Fruit fly (Drosophila melanogaster) whole organism, adult: ENCODE measurements around the gene Mcad.

Experiments used
- CG11617 ChIP-seq: fragments of 200-800 bp; sonication (Bioruptor generic); optimal IDR thresholded peaks from 2 replicates; lab custom pipeline; 2017; ENCODE audit warnings: mild to moderate bottlenecking, missing biosample characterization, missing genetic modification reagents, missing genetic modification characterization
- CG12768 ChIP-seq: fragments of 200-800 bp; sonication (Bioruptor generic); optimal IDR thresholded peaks from 2 replicates; lab custom pipeline; 2017; ENCODE audit warnings: missing biosample characterization, missing genetic modification characterization, mild to moderate bottlenecking, moderate library complexity, missing genetic modification reagents
- CG14711 ChIP-seq: fragments of 200-800 bp; sonication (Bioruptor generic); optimal IDR thresholded peaks from 2 replicates; lab custom pipeline; 2018; ENCODE audit warnings: missing biosample characterization, mild to moderate bottlenecking, missing genetic modification characterization, moderate library complexity
- CG1620 ChIP-seq: fragments of 200-800 bp; sonication (Bioruptor generic); optimal IDR thresholded peaks from 2 replicates; lab custom pipeline; 2016; ENCODE audit warnings: missing biosample characterization, missing genetic modification characterization
- CG33017 ChIP-seq: fragments of 200-800 bp; sonication (Bioruptor generic); optimal IDR thresholded peaks from 2 replicates; lab custom pipeline; 2018; ENCODE audit warnings: missing biosample characterization, mild to moderate bottlenecking, missing genetic modification characterization, moderate library complexity
- CG5204 ChIP-seq: fragments of 200-800 bp; sonication (Bioruptor generic); optimal IDR thresholded peaks from 2 replicates; lab custom pipeline; 2016; ENCODE audit warnings: missing biosample characterization, missing genetic modification characterization
- CG7045 ChIP-seq: fragments of 200-800 bp; sonication (Bioruptor generic); optimal IDR thresholded peaks from 2 replicates; lab custom pipeline; 2017; ENCODE audit warnings: missing biosample characterization, mild to moderate bottlenecking, missing genetic modification characterization
- CG7101 ChIP-seq: fragments of 200-800 bp; sonication (Bioruptor generic); optimal IDR thresholded peaks from 2 replicates; lab custom pipeline; 2018; ENCODE audit warnings: missing biosample characterization, mild to moderate bottlenecking, missing genetic modification characterization, moderate library complexity
- Clk ChIP-seq: fragments of 200-800 bp; sonication (Bioruptor generic); optimal IDR thresholded peaks from 2 replicates; lab custom pipeline; 2017; ENCODE audit warnings: missing biosample characterization, missing genetic modification characterization
- Crg-1 ChIP-seq: fragments of 200-800 bp; sonication (Bioruptor generic); optimal IDR thresholded peaks from 2 replicates; lab custom pipeline; 2016; ENCODE audit warnings: missing biosample characterization, missing genetic modification characterization
- Hr96 ChIP-seq: fragments of 200-800 bp; sonication (Bioruptor generic); optimal IDR thresholded peaks from 2 replicates; lab custom pipeline; 2016; ENCODE audit warnings: missing biosample characterization, missing genetic modification characterization
- Mnt ChIP-seq: fragments of 200-800 bp; sonication (Bioruptor generic); optimal IDR thresholded peaks from 2 replicates; lab custom pipeline; 2016; ENCODE audit warnings: missing biosample characterization, mild to moderate bottlenecking, missing genetic modification characterization
- bab1 ChIP-seq: fragments of 200-800 bp; sonication (Bioruptor generic); optimal IDR thresholded peaks from 3 replicates; lab custom pipeline; 2019; ENCODE audit warnings: missing biosample characterization, mild to moderate bottlenecking, missing genetic modification characterization, moderate library complexity
- cic ChIP-seq: fragments of 200-800 bp; sonication (Bioruptor generic); optimal IDR thresholded peaks from 2 replicates; lab custom pipeline; 2017; ENCODE audit warnings: missing biosample characterization, mild to moderate bottlenecking, missing genetic modification characterization, moderate library complexity
- cnc ChIP-seq, 2 experiments: fragments of >200 bp; optimal IDR thresholded peaks; 2 replicates each; lab custom pipeline; 2017
- kay ChIP-seq: fragments of 200-800 bp; sonication (Bioruptor generic); peaks from one replicate; lab custom pipeline; 2016; ENCODE audit warnings: missing biosample characterization, missing genetic modification characterization, borderline replicate concordance
- ovo ChIP-seq: fragments of 200-800 bp; sonication (Bioruptor generic); optimal IDR thresholded peaks from 2 replicates; lab custom pipeline; 2016; ENCODE audit warnings: missing biosample characterization, missing genetic modification characterization
- pad ChIP-seq: fragments of 200-800 bp; sonication (Bioruptor generic); optimal IDR thresholded peaks from 3 replicates; lab custom pipeline; 2017; ENCODE audit warnings: missing biosample characterization, missing genetic modification characterization, mild to moderate bottlenecking, moderate library complexity, missing genetic modification reagents
- tj ChIP-seq: fragments of 200-800 bp; sonication (Bioruptor generic); optimal IDR thresholded peaks from 3 replicates; lab custom pipeline; 2017; ENCODE audit warnings: missing biosample characterization, mild to moderate bottlenecking, missing genetic modification characterization, moderate library complexity
- toe ChIP-seq: fragments of 200-800 bp; sonication (Bioruptor generic); optimal IDR thresholded peaks from 2 replicates; lab custom pipeline; 2016; ENCODE audit warnings: missing biosample characterization, missing genetic modification characterization

The Mcad gene

DNA sequence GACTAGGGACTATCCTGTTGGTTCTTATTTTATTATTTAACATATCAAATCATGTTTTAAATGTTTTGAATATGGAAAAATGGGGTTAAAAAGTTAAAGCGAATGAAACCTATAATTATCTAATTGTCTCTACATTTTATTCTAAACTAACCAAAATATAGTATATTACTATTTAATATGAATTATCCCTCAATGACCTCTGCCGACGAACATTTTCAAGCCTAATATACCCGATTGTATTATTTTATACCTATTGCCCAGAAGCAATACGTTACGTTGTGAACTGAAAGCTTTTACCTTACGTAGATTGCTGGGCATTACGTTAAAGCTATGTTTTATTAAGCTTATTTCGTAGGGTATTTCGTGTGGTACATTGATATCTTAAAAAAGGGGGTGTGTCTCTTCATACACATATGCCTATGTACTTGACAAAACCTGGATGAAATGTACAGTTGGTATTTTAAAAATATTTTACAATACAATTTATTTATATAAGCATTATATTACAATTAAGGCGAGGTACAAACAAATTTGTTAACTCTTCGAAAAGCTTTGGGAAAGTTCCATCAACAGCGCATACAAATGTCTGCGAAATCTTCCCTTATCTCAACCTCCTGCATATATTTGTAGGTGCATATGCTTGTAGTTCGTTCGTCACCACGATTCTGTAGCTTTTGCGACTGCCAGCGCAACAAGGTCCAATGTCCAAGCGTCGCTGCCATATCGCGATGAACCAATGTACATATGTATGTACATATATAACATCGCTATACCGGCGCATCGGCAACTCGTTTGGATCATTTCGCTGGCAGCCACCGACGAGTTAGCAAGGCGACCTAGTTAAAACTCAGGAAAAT lies at the start of gene Mcad:
TSS of gene Mcad (plus strand) at position 790 of the 857 bp plus-strand sequence.
- TF ChIP-seq Crg-1 (GFP tag; lab: Kevin White, UChicago) (peak; percentile 44), CG5204 (GFP tag; lab: Kevin White, UChicago) (peak; percentile 65), CG14711 (tag; lab: Kevin White, UChicago) (peak; percentile 83), CG1620 (GFP tag; lab: Kevin White, UChicago) (peak; percentile 56), CG7045 (peak; percentile 88), kay (peak; percentile 97), CG12768 (peak; percentile 96), Hr96 (GFP tag; lab: Kevin White, UChicago) (peak; percentile 45), Clk (peak; percentile 74), pad (peak; percentile 75), cic (peak; percentile 83), bab1 (GFP tag; lab: Kevin White, UChicago) (peak; percentile 95), CG33017 (peak; percentile 94), CG7101 (peak; percentile 93), toe (peak; percentile 80), tj (peak; percentile 79), cnc (optimal IDR thresholded peaks at IDR 0.05; lab: Kevin White, UChicago) (no peak), Mnt (GFP tag; lab: Kevin White, UChicago) (peak; percentile 76), CG11617 (GFP tag; lab: Kevin White, UChicago) (peak; percentile 91), ovo (GFP tag; lab: Kevin White, UChicago) (peak; percentile 28)

DNA sequence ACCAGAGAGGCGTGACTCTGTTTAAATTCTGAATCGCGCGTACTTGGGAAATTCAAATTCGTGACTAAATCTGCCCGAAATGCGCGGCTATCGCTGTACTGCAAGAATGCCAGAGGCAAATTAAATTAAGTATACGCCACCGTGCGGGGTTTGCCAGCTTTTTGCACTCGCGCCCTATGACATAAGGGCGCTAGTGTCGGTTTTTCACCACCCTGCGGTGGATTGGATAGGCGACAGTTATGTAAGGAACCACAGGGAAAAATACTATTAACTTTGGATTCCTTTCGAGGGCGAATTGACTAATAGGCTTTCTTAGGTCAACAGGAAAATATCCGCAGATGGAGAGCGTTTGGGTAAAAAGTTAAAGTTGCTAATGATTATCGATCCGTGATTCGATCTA lies 23.6 kb upstream of the Mcad start, which contains the start of gene CG44195:
TSS of gene CG44195 (minus strand) at position 101 of the 400 bp plus-strand sequence.
- TF ChIP-seq CG14711 (tag; lab: Kevin White, UChicago) (no peak), cic (no peak), CG33017 (no peak), pad (no peak), CG7101 (no peak), CG5204 (GFP tag; lab: Kevin White, UChicago) (no peak), ovo (GFP tag; lab: Kevin White, UChicago) (no peak), CG11617 (GFP tag; lab: Kevin White, UChicago) (no peak), cnc (optimal IDR thresholded peaks at IDR 0.05; lab: Kevin White, UChicago) (no peak), CG12768 (no peak), bab1 (GFP tag; lab: Kevin White, UChicago) (no peak), tj (no peak), Hr96 (GFP tag; lab: Kevin White, UChicago) (no peak), CG7045 (no peak)

DNA sequence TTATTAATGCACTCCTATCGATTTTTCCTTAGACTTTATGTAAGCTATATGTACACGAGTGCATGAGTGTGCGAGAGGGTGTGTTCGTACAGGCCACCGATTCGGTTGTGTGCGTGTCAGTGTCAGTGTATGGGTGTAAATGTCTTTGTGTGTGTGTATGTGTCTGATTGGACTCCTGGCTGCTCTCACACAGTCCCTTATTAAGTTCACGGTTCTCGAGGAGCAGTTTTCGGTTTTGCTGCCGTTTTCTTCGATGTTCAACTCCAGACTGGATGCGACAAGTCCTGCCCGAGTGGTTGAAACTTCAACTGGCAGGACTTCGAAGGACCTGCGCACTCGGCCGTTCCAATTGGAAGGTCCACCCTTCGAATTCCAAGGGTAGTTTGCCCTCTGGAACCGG lies 5.8 kb upstream of the Mcad start:
- peak; percentile 12 for TF ChIP-seq pad
- TF ChIP-seq cnc (optimal IDR thresholded peaks at IDR 0.05; lab: Kevin White, UChicago), result no peak

DNA sequence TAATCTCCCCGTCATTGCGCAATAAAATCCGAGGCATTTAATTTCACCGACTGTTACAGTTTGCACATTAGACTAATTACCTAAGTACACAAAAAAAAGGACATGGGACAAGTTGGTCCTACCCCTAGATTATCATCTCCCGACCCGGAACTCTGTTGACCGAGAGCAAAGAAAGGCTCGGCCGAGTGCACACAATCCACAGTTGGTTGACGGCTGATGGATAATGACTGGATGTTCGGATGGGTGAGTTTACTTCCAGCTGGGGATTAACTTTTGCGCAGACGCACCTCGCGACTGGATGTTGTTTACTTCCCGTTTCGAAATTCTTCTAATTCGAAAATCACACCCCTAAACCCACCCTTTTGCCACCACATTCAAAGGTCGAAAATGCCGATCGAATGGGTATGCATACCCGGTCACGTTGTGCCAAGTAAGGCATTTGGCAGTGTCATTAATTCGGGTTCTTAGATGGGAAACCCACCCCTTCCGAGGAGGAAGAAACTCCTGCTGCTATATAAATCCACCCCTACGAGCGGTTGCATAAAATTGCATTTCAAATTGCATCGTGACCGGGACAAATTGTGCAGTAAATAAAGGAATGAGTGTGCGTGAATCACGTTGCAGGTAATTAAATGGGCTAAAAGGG lies 4.7 kb upstream of the Mcad start:
- no peak for TF ChIP-seq CG11617 (GFP tag; lab: Kevin White, UChicago)
- no peak for TF ChIP-seq CG7101
- TF ChIP-seq cnc (optimal IDR thresholded peaks at IDR 0.05; lab: Kevin White, UChicago), result no peak
- TF ChIP-seq tj, result no peak
- TF ChIP-seq CG14711 (tag; lab: Kevin White, UChicago), result no peak
- TF ChIP-seq toe, result no peak

DNA sequence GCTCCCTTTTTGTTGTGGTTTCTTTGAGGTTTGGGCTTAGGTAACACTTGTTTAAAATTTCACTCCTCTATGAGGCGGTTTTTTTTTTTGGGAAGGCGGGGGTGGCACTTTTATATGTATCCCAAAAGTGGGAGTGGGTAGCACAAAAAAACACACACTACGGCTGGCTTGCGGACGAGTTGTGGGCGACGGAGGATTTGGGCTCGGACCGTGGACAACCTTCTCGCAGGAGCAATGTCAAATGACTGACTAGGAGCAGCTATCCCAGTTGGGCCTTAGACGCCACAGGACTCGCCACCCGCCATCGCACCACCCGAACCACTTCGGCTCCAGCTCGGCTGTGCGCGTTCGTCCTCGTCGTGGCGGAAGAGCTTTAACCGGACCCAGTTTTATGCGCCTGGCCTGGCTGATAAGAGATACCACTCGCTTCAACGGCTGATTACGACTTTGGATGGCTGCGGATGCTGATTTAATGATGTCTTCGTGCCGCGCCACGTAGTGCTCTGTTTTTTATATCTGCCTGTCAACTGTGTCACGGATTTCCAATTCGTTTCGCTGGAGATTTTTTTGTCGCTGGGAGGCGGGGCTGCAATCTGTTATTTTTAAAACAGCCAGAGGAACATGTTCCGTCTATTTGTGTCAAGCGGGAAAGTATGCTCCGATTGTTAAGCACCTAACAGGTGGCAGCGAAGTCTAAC lies 1.1 kb upstream of the Mcad start, which contains the start of gene Ank2:
TSS of gene Ank2 (minus strand) at position 533 of the 698 bp plus-strand sequence.
- TF ChIP-seq CG7101 (no peak), kay (no peak), bab1 (GFP tag; lab: Kevin White, UChicago) (no peak), toe (no peak)

DNA sequence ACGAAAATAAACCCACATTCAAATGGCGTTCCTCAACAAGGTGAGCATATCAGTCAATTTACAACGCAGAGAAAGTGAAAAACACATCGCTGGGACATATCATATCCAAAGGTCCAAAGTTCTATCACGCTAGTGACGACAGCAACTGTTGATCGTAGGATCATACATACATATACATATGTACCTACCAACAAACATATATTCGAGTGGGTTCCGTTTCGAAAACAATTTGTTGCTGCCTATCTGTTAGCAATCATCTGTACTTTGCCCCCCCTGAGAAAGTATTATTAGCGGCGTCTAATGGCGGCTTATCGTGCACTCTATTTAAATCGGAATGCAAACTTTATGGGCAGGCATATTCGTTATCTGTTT lies 254 bp downstream of the Mcad start:
- TF ChIP-seq cic (peak; percentile 1), CG7045 (no peak), bab1 (GFP tag; lab: Kevin White, UChicago) (no peak), CG12768 (peak; percentile 67), kay (peak; percentile 97), ovo (GFP tag; lab: Kevin White, UChicago) (no peak), tj (peak; percentile 31), Clk (no peak), CG14711 (tag; lab: Kevin White, UChicago) (no peak), pad (no peak), Hr96 (GFP tag; lab: Kevin White, UChicago) (no peak), CG11617 (GFP tag; lab: Kevin White, UChicago) (no peak), toe (no peak), Mnt (GFP tag; lab: Kevin White, UChicago) (no peak), CG33017 (no peak), CG1620 (GFP tag; lab: Kevin White, UChicago) (no peak), Crg-1 (GFP tag; lab: Kevin White, UChicago) (no peak), CG5204 (GFP tag; lab: Kevin White, UChicago) (peak; percentile 56), cnc (optimal IDR thresholded peaks at IDR 0.05; lab: Kevin White, UChicago) (no peak), CG7101 (no peak)
